Worm (Caenorhabditis elegans): Measurements from ENCODE around the gene dop-1.

Gene dop-1

DNA sequence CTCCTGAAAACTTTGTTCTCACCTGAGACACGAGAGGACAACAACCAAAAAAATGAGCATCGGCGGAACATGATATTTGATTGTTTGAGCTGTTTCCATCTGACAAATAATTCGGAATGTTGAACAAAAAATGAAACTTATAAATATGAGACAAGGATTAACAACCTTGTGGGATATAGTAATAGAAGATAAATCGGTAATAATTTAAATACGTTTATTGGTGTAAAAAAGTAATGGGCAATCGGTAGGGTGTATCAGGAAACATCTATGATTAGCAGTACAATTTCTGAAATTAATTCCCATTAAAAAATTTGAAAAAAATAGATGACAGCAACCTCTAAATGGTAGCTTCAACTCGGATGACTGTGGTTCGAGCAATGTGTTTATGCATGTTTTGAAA, 51.2 kb downstream of the dop-1 start, which contains the start of gene R160.10:
R160.10 (minus strand) TSS at position 101 of the 400 bp plus-strand sequence.
- no peak for TF ChIP-seq nhr-43 (tag; optimal IDR thresholded peaks at IDR 0.05; ENCODE audit: poor library complexity, severe bottlenecking)
- TF ChIP-seq unc-39 (tag; optimal IDR thresholded peaks at IDR 0.05), result no peak
- TF ChIP-seq ZK546.5 (tag; optimal IDR thresholded peaks at IDR 0.05), result no peak
- no peak for TF ChIP-seq ceh-82 (tag; optimal IDR thresholded peaks at IDR 0.05)
- no peak for TF ChIP-seq hmg-11 (tag; optimal IDR thresholded peaks at IDR 0.05)
- no peak for TF ChIP-seq nhr-76 (tag; optimal IDR thresholded peaks at IDR 0.05)
- TF ChIP-seq nhr-237 (tag; optimal IDR thresholded peaks at IDR 0.05), result no peak
- TF ChIP-seq ztf-11 (tag; optimal IDR thresholded peaks at IDR 0.05), result no peak
- no peak for TF ChIP-seq fkh-2 (tag; optimal IDR thresholded peaks at IDR 0.05)
- TF ChIP-seq nfya-1 (tag; optimal IDR thresholded peaks at IDR 0.05; ENCODE audit: insufficient read depth), result no peak
- no peak for TF ChIP-seq elt-3 (tag; optimal IDR thresholded peaks at IDR 0.05)
- no peak for TF ChIP-seq egl-5 (tag; optimal IDR thresholded peaks at IDR 0.05)
- no peak for TF ChIP-seq mdl-1 (tag; optimal IDR thresholded peaks at IDR 0.05)
- TF ChIP-seq unc-62 (GFP tag; optimal IDR thresholded peaks at IDR 0.05), result no peak
- no peak for TF ChIP-seq eor-1 (tag; optimal IDR thresholded peaks at IDR 0.05)
- TF ChIP-seq ceh-9 (tag; optimal IDR thresholded peaks at IDR 0.05), result no peak
- TF ChIP-seq nhr-28 (tag; optimal IDR thresholded peaks at IDR 0.05), result no peak
- no peak for TF ChIP-seq nhr-67 (tag; optimal IDR thresholded peaks at IDR 0.05)

DNA sequence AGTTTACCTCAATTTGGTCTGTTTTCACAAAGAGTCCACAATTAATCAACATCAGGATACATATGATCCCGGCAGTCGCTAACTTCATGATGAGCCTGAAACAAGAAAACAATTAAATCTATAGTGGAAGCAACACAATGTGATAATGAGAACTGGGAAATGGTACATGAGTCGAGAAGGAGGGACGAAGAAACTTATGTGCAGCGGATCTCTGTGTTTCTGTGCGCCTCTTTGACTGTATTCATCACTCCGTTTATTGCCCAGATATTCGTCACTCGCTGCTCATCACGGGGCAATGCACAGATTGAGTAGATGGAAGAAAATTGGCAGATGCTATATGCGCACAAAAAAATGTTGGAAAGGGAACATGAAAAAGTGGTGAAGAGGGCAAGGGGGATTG, 52.4 kb downstream of the dop-1 start, which contains the start of gene R160.3:
R160.3 (minus strand) TSS at position 101 of the 400 bp plus-strand sequence.
- TF ChIP-seq snpc-4 (tag; optimal IDR thresholded peaks at IDR 0.05), result no peak
- TF ChIP-seq unc-62 (GFP tag; optimal IDR thresholded peaks at IDR 0.05), result no peak
- TF ChIP-seq nhr-25 (tag; optimal IDR thresholded peaks at IDR 0.05), result no peak
- no peak for TF ChIP-seq mml-1 (tag; optimal IDR thresholded peaks at IDR 0.05)
- TF ChIP-seq jun-1 (tag; optimal IDR thresholded peaks at IDR 0.05), result no peak

DNA sequence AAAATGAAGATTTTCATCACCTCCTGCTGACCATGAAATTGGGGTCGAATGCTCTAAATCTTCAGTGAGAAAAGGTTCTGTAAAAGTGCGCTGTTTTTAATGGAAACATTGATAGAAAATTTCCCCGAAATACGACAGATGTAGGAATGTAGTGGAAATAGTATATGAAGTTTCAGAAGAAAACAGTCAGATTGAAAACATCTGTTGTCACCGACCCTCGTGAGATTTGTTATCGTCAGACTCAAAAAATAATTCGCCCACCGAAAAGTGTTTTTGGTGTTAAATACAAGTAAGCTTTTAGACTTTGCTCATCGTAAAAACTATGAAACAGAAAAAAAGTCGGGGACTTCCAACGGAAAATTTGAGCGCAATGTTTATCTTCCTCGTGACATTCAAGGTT, 53.8 kb downstream of the dop-1 start, which contains the start of gene F14H12.8:
F14H12.8 (minus strand) TSS at position 101 of the 400 bp plus-strand sequence.
- no peak for TF ChIP-seq sea-2 (GFP tag; optimal IDR thresholded peaks at IDR 0.05)

DNA sequence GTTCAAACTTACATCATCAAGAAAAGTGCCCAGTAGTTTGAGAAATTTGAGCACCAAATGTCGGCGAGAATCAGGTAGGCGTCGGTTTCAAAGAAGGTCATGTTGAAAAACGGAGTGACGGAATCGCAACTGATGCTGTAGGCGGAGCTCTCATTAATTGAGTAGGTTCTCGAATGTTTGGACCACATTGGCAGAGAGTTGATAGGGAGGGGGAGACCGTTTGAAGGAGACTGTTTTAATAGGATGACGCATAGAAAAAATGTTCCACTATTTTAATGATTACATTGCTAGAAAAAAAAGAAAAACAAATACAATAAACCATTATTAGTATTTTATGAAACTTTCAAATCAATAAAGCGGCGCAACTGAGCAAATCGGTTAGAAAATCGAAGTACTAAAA, 55.5 kb downstream of the dop-1 start, which contains the start of gene F14H12.17:
F14H12.17 (minus strand) TSS at position 101 of the 400 bp plus-strand sequence.
- TF ChIP-seq skn-1 (tag; optimal IDR thresholded peaks at IDR 0.05) (no peak), egl-27 (tag; optimal IDR thresholded peaks at IDR 0.05) (no peak), nhr-76 (tag; optimal IDR thresholded peaks at IDR 0.05) (no peak), nhr-28 (tag; optimal IDR thresholded peaks at IDR 0.05) (no peak), zag-1 (tag; optimal IDR thresholded peaks at IDR 0.05) (no peak), ztf-4 (tag; optimal IDR thresholded peaks at IDR 0.05) (no peak), egl-5 (tag; optimal IDR thresholded peaks at IDR 0.05) (no peak), nhr-23 (tag; optimal IDR thresholded peaks at IDR 0.05) (no peak), elt-1 (tag; optimal IDR thresholded peaks at IDR 0.05) (no peak), nhr-77 (tag; optimal IDR thresholded peaks at IDR 0.05) (no peak)

DNA sequence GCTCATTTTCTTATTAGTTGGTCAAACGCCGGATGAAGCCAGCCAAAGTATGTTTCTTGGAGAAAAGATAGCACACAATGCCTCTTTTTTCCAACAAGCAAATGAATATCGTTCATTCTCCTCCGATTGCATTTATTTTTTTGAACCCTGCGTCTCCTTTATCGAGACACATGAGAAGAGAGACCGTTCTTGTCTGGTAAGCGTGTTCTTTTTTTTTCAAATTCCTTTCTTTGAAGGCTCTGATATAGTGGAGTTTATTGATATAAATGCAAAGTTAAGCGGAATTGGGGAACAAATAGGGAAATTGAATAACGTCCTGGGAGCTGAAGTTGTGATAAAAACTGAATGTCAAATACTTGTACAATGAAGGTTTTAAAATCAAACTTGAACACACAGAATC, 56.1 kb downstream of the dop-1 start, which contains the start of gene F14H12.7:
F14H12.7 (minus strand) TSS at position 101 of the 400 bp plus-strand sequence.
- no peak for TF ChIP-seq mml-1 (tag; optimal IDR thresholded peaks at IDR 0.05)
- no peak for TF ChIP-seq nhr-43 (tag; optimal IDR thresholded peaks at IDR 0.05; ENCODE audit: poor library complexity, severe bottlenecking)
- no peak for TF ChIP-seq nhr-11 (tag; optimal IDR thresholded peaks at IDR 0.05)
- TF ChIP-seq nfya-1 (tag; optimal IDR thresholded peaks at IDR 0.05; ENCODE audit: insufficient read depth), result no peak
- TF ChIP-seq jun-1 (tag; optimal IDR thresholded peaks at IDR 0.05), result no peak
- TF ChIP-seq egl-5 (tag; optimal IDR thresholded peaks at IDR 0.05), result no peak
- no peak for TF ChIP-seq lin-39 (tag; optimal IDR thresholded peaks at IDR 0.05)
- no peak for TF ChIP-seq daf-12 (tag; optimal IDR thresholded peaks at IDR 0.05)
- no peak for TF ChIP-seq snpc-4 (tag; optimal IDR thresholded peaks at IDR 0.05)
- no peak for TF ChIP-seq sea-2 (GFP tag; optimal IDR thresholded peaks at IDR 0.05)
- TF ChIP-seq elt-2 (tag; optimal IDR thresholded peaks at IDR 0.05), result no peak
- TF ChIP-seq mdl-1 (tag; optimal IDR thresholded peaks at IDR 0.05), result no peak
- TF ChIP-seq nhr-237 (tag; optimal IDR thresholded peaks at IDR 0.05), result no peak
- TF ChIP-seq nhr-25 (tag; optimal IDR thresholded peaks at IDR 0.05), result no peak
- TF ChIP-seq ZK546.5 (tag; optimal IDR thresholded peaks at IDR 0.05), result no peak
- TF ChIP-seq ceh-28 (tag; optimal IDR thresholded peaks at IDR 0.05), result no peak
- TF ChIP-seq tbx-2 (tag; optimal IDR thresholded peaks at IDR 0.05), result no peak

All from whole organism, L3 larva.